Worm (Caenorhabditis elegans) whole organism, L2 larva: ENCODE data around the gene C33H5.1.
A peak's percentile ranks its signal among the peaks of the same experiment; 100 is the strongest.

Experiments
- C34F6.9 ChIP-seq: fragments of 150-350 bp; optimal IDR thresholded peaks from 2 replicates; lab custom pipeline; 2014; ENCODE audit warnings: missing biosample characterization, missing genetic modification characterization
- F13H6.1 ChIP-seq: sonication (generic microtip); optimal IDR thresholded peaks from 2 replicates; lab custom pipeline; 2016; ENCODE audit warnings: missing genetic modification characterization, missing compliant biosample characterization
- R02D3.7 ChIP-seq: fragments of 150-350 bp; optimal IDR thresholded peaks from 2 replicates; lab custom pipeline; 2014; ENCODE audit warnings: missing biosample characterization, missing genetic modification characterization
- Y55F3AM.14 ChIP-seq: fragments of 200-800 bp; sonication (Bioruptor generic); optimal IDR thresholded peaks from 2 replicates; lab custom pipeline; 2018; ENCODE audit warnings: mild to moderate bottlenecking, missing genetic modification characterization, missing compliant biosample characterization
- ZK546.5 ChIP-seq: sonication (generic microtip); optimal IDR thresholded peaks from 2 replicates; lab custom pipeline; 2017; ENCODE audit warnings: missing biosample characterization, missing genetic modification characterization
- alr-1 ChIP-seq: fragments of 150-350 bp; optimal IDR thresholded peaks from 2 replicates; lab custom pipeline; 2014; ENCODE audit warnings: missing biosample characterization, missing genetic modification characterization
- aly-2 ChIP-seq: fragments of 150-350 bp; optimal IDR thresholded peaks from 2 replicates; lab custom pipeline; 2014; ENCODE audit warnings: missing biosample characterization, missing genetic modification characterization
- ama-1 ChIP-seq: fragments of 150-350 bp; optimal IDR thresholded peaks from 2 replicates; lab custom pipeline; 2018; ENCODE audit warnings: inconsistent platforms
- blmp-1 ChIP-seq: sonication (generic microtip); optimal IDR thresholded peaks from 2 replicates; lab custom pipeline; 2017; ENCODE audit warnings: missing genetic modification characterization, mild to moderate bottlenecking, missing compliant biosample characterization, antibody characterized with exemption, moderate library complexity; ENCODE audit not compliant: insufficient read depth
- ceh-16 ChIP-seq: fragments of 150-350 bp; optimal IDR thresholded peaks from 2 replicates; lab custom pipeline; 2014; ENCODE audit warnings: missing biosample characterization, missing genetic modification characterization
- ceh-82 ChIP-seq: fragments of 150-350 bp; optimal IDR thresholded peaks from 2 replicates; lab custom pipeline; 2014; ENCODE audit warnings: missing biosample characterization, missing genetic modification characterization
- crh-2 ChIP-seq: sonication (generic microtip); optimal IDR thresholded peaks from 2 replicates; lab custom pipeline; 2017; ENCODE audit warnings: missing biosample characterization, missing genetic modification characterization
- egl-27 ChIP-seq: sonication (generic microtip); optimal IDR thresholded peaks from 3 replicates; lab custom pipeline; 2017; ENCODE audit warnings: missing biosample characterization, missing genetic modification reagents, missing genetic modification characterization
- fos-1 ChIP-seq: fragments of 150-350 bp; optimal IDR thresholded peaks from 2 replicates; lab custom pipeline; 2014; ENCODE audit warnings: missing biosample characterization, missing genetic modification characterization
- gmeb-1 ChIP-seq: fragments of 150-350 bp; optimal IDR thresholded peaks from 2 replicates; lab custom pipeline; 2014; ENCODE audit warnings: missing biosample characterization, missing genetic modification characterization
- lin-11 ChIP-seq: fragments of 150-350 bp; sonication (generic microtip); optimal IDR thresholded peaks from 2 replicates; lab custom pipeline; 2014; ENCODE audit warnings: missing biosample characterization, missing genetic modification characterization, inconsistent platforms, mixed read lengths
- lin-13 ChIP-seq: fragments of 150-350 bp; optimal IDR thresholded peaks from 2 replicates; lab custom pipeline; 2014; ENCODE audit warnings: missing biosample characterization, missing genetic modification reagents, missing genetic modification characterization
- lin-39 ChIP-seq: fragments of 150-350 bp; optimal IDR thresholded peaks from 2 replicates; lab custom pipeline; 2014; ENCODE audit warnings: missing biosample characterization, missing genetic modification reagents, missing genetic modification characterization
- lsy-2 ChIP-seq, 2 experiments: fragments of 150-350 bp in 1 of 2; sonication (generic microtip) in 1 of 2; optimal IDR thresholded peaks; 2 replicates each; lab custom pipeline; 2014 to 2017; ENCODE audit warnings: missing biosample characterization in 2 of 2, missing genetic modification characterization in 2 of 2
- mab-5 ChIP-seq: fragments of 150-350 bp; optimal IDR thresholded peaks from 2 replicates; lab custom pipeline; 2014; ENCODE audit warnings: missing biosample characterization, missing genetic modification characterization
- mdl-1 ChIP-seq, 2 experiments: fragments of 150-350 bp in 1 of 2; sonication (generic microtip) in 1 of 2; optimal IDR thresholded peaks; 2 replicates each; lab custom pipeline; 2017; ENCODE audit warnings: missing biosample characterization in 2 of 2, missing genetic modification characterization in 2 of 2
- nhr-10 ChIP-seq: sonication (generic microtip); optimal IDR thresholded peaks from 2 replicates; lab custom pipeline; 2017; ENCODE audit warnings: missing biosample characterization, missing genetic modification characterization
- nhr-11 ChIP-seq: fragments of 150-350 bp; optimal IDR thresholded peaks from 2 replicates; lab custom pipeline; 2014; ENCODE audit warnings: missing biosample characterization, missing genetic modification characterization
- nhr-12 ChIP-seq: fragments of 150-350 bp; optimal IDR thresholded peaks from 2 replicates; lab custom pipeline; 2014; ENCODE audit warnings: missing biosample characterization, missing genetic modification characterization
- nhr-129 ChIP-seq: fragments of 150-350 bp; optimal IDR thresholded peaks from 2 replicates; lab custom pipeline; 2014; ENCODE audit warnings: missing biosample characterization, missing genetic modification characterization
- nhr-21 ChIP-seq: fragments of 150-350 bp; optimal IDR thresholded peaks from 2 replicates; lab custom pipeline; 2014; ENCODE audit warnings: missing biosample characterization, missing genetic modification characterization
- nhr-23 ChIP-seq: fragments of 150-350 bp; optimal IDR thresholded peaks from 2 replicates; lab custom pipeline; 2014; ENCODE audit warnings: missing biosample characterization, missing genetic modification reagents, missing genetic modification characterization
- nhr-25 ChIP-seq: fragments of 150-350 bp; sonication (generic microtip); optimal IDR thresholded peaks from 3 replicates; lab custom pipeline; 2014; ENCODE audit warnings: missing biosample characterization, missing genetic modification characterization
- nhr-6 ChIP-seq: fragments of 150-350 bp; optimal IDR thresholded peaks from 2 replicates; lab custom pipeline; 2014; ENCODE audit warnings: missing biosample characterization, missing genetic modification characterization
- nhr-77 ChIP-seq: fragments of 150-350 bp; optimal IDR thresholded peaks from 2 replicates; lab custom pipeline; 2014; ENCODE audit warnings: missing biosample characterization, missing genetic modification characterization
- peb-1 ChIP-seq: fragments of 150-350 bp; optimal IDR thresholded peaks from 2 replicates; lab custom pipeline; 2014; ENCODE audit warnings: missing biosample characterization, missing genetic modification characterization
- sem-4 ChIP-seq: fragments of 150-350 bp; optimal IDR thresholded peaks from 2 replicates; lab custom pipeline; 2014; ENCODE audit warnings: missing biosample characterization, missing genetic modification reagents, missing genetic modification characterization
- skn-1 ChIP-seq: sonication (generic microtip); optimal IDR thresholded peaks from 2 replicates; lab custom pipeline; 2017; ENCODE audit warnings: missing biosample characterization, missing genetic modification characterization
- sma-3 ChIP-seq: sonication (generic microtip); optimal IDR thresholded peaks from 2 replicates; lab custom pipeline; 2016; ENCODE audit warnings: missing genetic modification reagents, missing genetic modification characterization, missing compliant biosample characterization
- sma-9 ChIP-seq, 2 experiments: fragments of 150-350 bp in 1 of 2; sonication (generic microtip) in 1 of 2; optimal IDR thresholded peaks; 2 replicates each; lab custom pipeline; 2014 to 2016; ENCODE audit warnings: missing genetic modification characterization in 2 of 2, mild to moderate bottlenecking in 1 of 2, missing biosample characterization in 1 of 2, missing compliant biosample characterization in 1 of 2, missing genetic modification reagents in 1 of 2, moderate library complexity in 1 of 2
- snpc-4 ChIP-seq: fragments of 150-350 bp; optimal IDR thresholded peaks from 2 replicates; lab custom pipeline; 2014; ENCODE audit warnings: missing biosample characterization, missing genetic modification characterization
- unc-39 ChIP-seq: fragments of 150-350 bp; optimal IDR thresholded peaks from 2 replicates; lab custom pipeline; 2014; ENCODE audit warnings: missing biosample characterization, missing genetic modification characterization
- unc-55 ChIP-seq: fragments of 150-350 bp; sonication (generic microtip); optimal IDR thresholded peaks from 3 replicates; lab custom pipeline; 2014; ENCODE audit warnings: missing biosample characterization, missing genetic modification reagents, missing genetic modification characterization
- unc-62 ChIP-seq: fragments of 150-350 bp; optimal IDR thresholded peaks from 2 replicates; lab custom pipeline; 2014; ENCODE audit warnings: missing biosample characterization, missing genetic modification reagents, missing genetic modification characterization
- zag-1 ChIP-seq: fragments of 150-350 bp; optimal IDR thresholded peaks from 2 replicates; lab custom pipeline; 2014; ENCODE audit warnings: missing biosample characterization, missing genetic modification characterization
- ztf-1 ChIP-seq: fragments of 200-800 bp; sonication (Bioruptor generic); conservative IDR thresholded peaks from 2 replicates; pipeline ENCODE4 v1.3.6; 2022; ENCODE audit warnings: missing genetic modification characterization, missing compliant biosample characterization
- ztf-11 ChIP-seq: sonication (generic microtip); optimal IDR thresholded peaks from 2 replicates; lab custom pipeline; 2017; ENCODE audit warnings: missing biosample characterization, missing genetic modification characterization
- ztf-4 ChIP-seq: fragments of 150-350 bp; optimal IDR thresholded peaks from 2 replicates; lab custom pipeline; 2014; ENCODE audit warnings: missing biosample characterization, missing genetic modification characterization

Gene C33H5.1

ce11 chrIV:7785506-7786065, 23.1 kb upstream of the C33H5.1 start, which contains the start of gene tag-322:
tag-322 (minus strand) TSS chrIV:7785556.
- no peak for TF ChIP-seq snpc-4 (tag; lab: Kevin White, UChicago)
- TF ChIP-seq F13H6.1 (tag; lab: Kevin White, UChicago): peak; percentile 74
- no peak for TF ChIP-seq nhr-12
- TF ChIP-seq sem-4 (tag; lab: Kevin White, UChicago): peak; percentile 54
- no peak for TF ChIP-seq aly-2 (tag; lab: Kevin White, UChicago)
- TF ChIP-seq ztf-11 (tag; lab: Kevin White, UChicago): no peak
- TF ChIP-seq zag-1 (tag; lab: Kevin White, UChicago): no peak
- peak; percentile 47 for TF ChIP-seq nhr-6 (tag; lab: Kevin White, UChicago)
- no peak for TF ChIP-seq unc-62 (GFP tag; lab: Kevin White, UChicago)
- no peak for TF ChIP-seq egl-27
- TF ChIP-seq ztf-4 (tag; lab: Kevin White, UChicago): peak; percentile 64
- TF ChIP-seq R02D3.7 (tag; lab: Kevin White, UChicago): no peak
- peak; percentile 12 for TF ChIP-seq nhr-77 (tag; lab: Kevin White, UChicago)
- TF ChIP-seq Y55F3AM.14 (GFP tag; lab: Kevin White, UChicago): no peak
- TF ChIP-seq lin-39 (tag; lab: Kevin White, UChicago): no peak
- peak; percentile 72 for TF ChIP-seq C34F6.9
- peak; percentile 77 for TF ChIP-seq nhr-25 (tag; lab: Kevin White, UChicago)
- TF ChIP-seq lin-13 (GFP tag; lab: Kevin White, UChicago): peak; percentile 43
- TF ChIP-seq ceh-82 (tag; lab: Kevin White, UChicago): no peak
- TF ChIP-seq unc-39: no peak
- no peak for TF ChIP-seq skn-1 (tag; lab: Kevin White, UChicago)
- TF ChIP-seq nhr-23 (tag; lab: Kevin White, UChicago): no peak
- TF ChIP-seq nhr-129 (tag; lab: Kevin White, UChicago): peak; percentile 38
- TF ChIP-seq crh-2: peak; percentile 81
- peak; percentile 69 for TF ChIP-seq sma-3 (GFP tag; lab: Kevin White, UChicago)
- peak; percentile 77 for TF ChIP-seq unc-55
- TF ChIP-seq lin-11 (tag; lab: Kevin White, UChicago): no peak
- TF ChIP-seq nhr-10 (tag; lab: Kevin White, UChicago): no peak
- TF ChIP-seq ceh-16: no peak
- peak; percentile 71 to 91 for TF ChIP-seq lsy-2 (tag; optimal IDR thresholded peaks at IDR 0.05; lab: Kevin White, UChicago)
- peak; percentile 48 for TF ChIP-seq fos-1
- TF ChIP-seq gmeb-1 (tag; lab: Kevin White, UChicago): peak; percentile 61
- peak; percentile 73 for TF ChIP-seq sma-9 (GFP tag; optimal IDR thresholded peaks at IDR 0.05; lab: Kevin White, UChicago)
- TF ChIP-seq sma-9 (tag; optimal IDR thresholded peaks at IDR 0.05; lab: Kevin White, UChicago): no peak
- peak; percentile 56 for TF ChIP-seq nhr-21 (tag; lab: Kevin White, UChicago)
- TF ChIP-seq blmp-1 (tag; lab: Kevin White, UChicago): peak; percentile 17
- TF ChIP-seq peb-1 (tag; lab: Kevin White, UChicago): no peak

- TF ChIP-seq unc-39: no peak
- no peak for TF ChIP-seq zag-1 (tag; lab: Kevin White, UChicago)
- peak; percentile 54 for TF ChIP-seq lin-13 (GFP tag; lab: Kevin White, UChicago)
- TF ChIP-seq Y55F3AM.14 (GFP tag; lab: Kevin White, UChicago): peak; percentile 27
- TF ChIP-seq nhr-77 (tag; lab: Kevin White, UChicago): no peak
- peak; percentile 57 for TF ChIP-seq F13H6.1 (tag; lab: Kevin White, UChicago)
- TF ChIP-seq sma-9 (GFP tag; optimal IDR thresholded peaks at IDR 0.05; lab: Kevin White, UChicago): peak; percentile 26
- TF ChIP-seq sma-9 (tag; optimal IDR thresholded peaks at IDR 0.05; lab: Kevin White, UChicago): no peak
- TF ChIP-seq peb-1 (tag; lab: Kevin White, UChicago): no peak
- TF ChIP-seq ZK546.5 (tag; lab: Kevin White, UChicago): no peak
- TF ChIP-seq nhr-11 (tag; lab: Kevin White, UChicago): no peak
- no peak for TF ChIP-seq unc-62 (GFP tag; lab: Kevin White, UChicago)
- no peak for TF ChIP-seq alr-1 (tag; lab: Kevin White, UChicago)
- TF ChIP-seq mdl-1 (tag; optimal IDR thresholded peaks at IDR 0.05; lab: Kevin White, UChicago): peak; percentile 44 to 65
- TF ChIP-seq nhr-25 (tag; lab: Kevin White, UChicago): peak; percentile 65
- peak; percentile 86 for TF ChIP-seq ama-1 (lab: Kevin White, UChicago)
- no peak for TF ChIP-seq ztf-11 (tag; lab: Kevin White, UChicago)
- peak; percentile 61 for TF ChIP-seq sma-3 (GFP tag; lab: Kevin White, UChicago)
- TF ChIP-seq nhr-129 (tag; lab: Kevin White, UChicago): peak; percentile 71
- TF ChIP-seq mab-5 (tag; lab: Kevin White, UChicago): peak; percentile 4
- TF ChIP-seq C34F6.9: peak; percentile 22
- TF ChIP-seq skn-1 (tag; lab: Kevin White, UChicago): no peak
- no peak for TF ChIP-seq nhr-23 (tag; lab: Kevin White, UChicago)
- no peak for TF ChIP-seq ceh-16
- peak in 1 of 2 experiments; percentile 73 for TF ChIP-seq lsy-2 (tag; optimal IDR thresholded peaks at IDR 0.05; lab: Kevin White, UChicago)
- TF ChIP-seq unc-55: peak; percentile 25
- peak; percentile 69 for TF ChIP-seq crh-2
- TF ChIP-seq nhr-6 (tag; lab: Kevin White, UChicago): peak; percentile 32
- TF ChIP-seq ztf-1 (GFP tag; lab: Robert Waterston, UW): no peak
- TF ChIP-seq sem-4 (tag; lab: Kevin White, UChicago): no peak
- TF ChIP-seq gmeb-1 (tag; lab: Kevin White, UChicago): peak; percentile 61
- no peak for TF ChIP-seq snpc-4 (tag; lab: Kevin White, UChicago)
- no peak for TF ChIP-seq nhr-12
- TF ChIP-seq nhr-21 (tag; lab: Kevin White, UChicago): peak; percentile 44
- TF ChIP-seq lin-11 (tag; lab: Kevin White, UChicago): no peak
- TF ChIP-seq aly-2 (tag; lab: Kevin White, UChicago): no peak
- no peak for TF ChIP-seq blmp-1 (tag; lab: Kevin White, UChicago)
These were observed 19.2 kb upstream of the C33H5.1 start, which contains the start of gene imp-3 for ce11 chrIV:7789521-7789949. imp-3 (minus strand) TSS chrIV:7789613.
